Worm (Caenorhabditis elegans) whole organism, L1 larva: ENCODE data around the gene T09A5.14.

Source experiments
- C04F5.9 ChIP-seq: sonication (generic microtip); optimal IDR thresholded peaks from 2 replicates; lab custom pipeline; 2016; ENCODE audit warnings: missing genetic modification characterization, missing compliant biosample characterization
- C16A3.4 ChIP-seq: fragments of 150-350 bp; optimal IDR thresholded peaks from 2 replicates; lab custom pipeline; 2014; ENCODE audit warnings: missing biosample characterization, missing genetic modification characterization
- Y116A8C.19 ChIP-seq: sonication (generic microtip); optimal IDR thresholded peaks from 2 replicates; lab custom pipeline; 2016; ENCODE audit warnings: missing compliant biosample characterization, missing genetic modification characterization, borderline replicate concordance
- aly-2 ChIP-seq: fragments of 150-350 bp; optimal IDR thresholded peaks from 2 replicates; lab custom pipeline; 2014; ENCODE audit warnings: missing biosample characterization, missing genetic modification characterization
- ama-1 ChIP-seq: fragments of 150-350 bp; optimal IDR thresholded peaks from 2 replicates; lab custom pipeline; 2014
- blmp-1 ChIP-seq: fragments of 150-350 bp; optimal IDR thresholded peaks from 2 replicates; lab custom pipeline; 2014; ENCODE audit warnings: missing biosample characterization, missing genetic modification characterization
- ceh-8 ChIP-seq: fragments of 200-800 bp; sonication (Bioruptor generic); optimal IDR thresholded peaks from 2 replicates; lab custom pipeline; 2018; ENCODE audit warnings: mild to moderate bottlenecking, missing genetic modification characterization, moderate library complexity, missing compliant biosample characterization
- ceh-90 ChIP-seq: sonication (generic microtip); optimal IDR thresholded peaks from 2 replicates; lab custom pipeline; 2016; ENCODE audit warnings: missing genetic modification characterization, missing compliant biosample characterization
- dpl-1 ChIP-seq, 3 experiments: fragments of 150-350 bp in 2 of 3; sonication (generic microtip) in 1 of 3; optimal IDR thresholded peaks; 2 replicates each; lab custom pipeline; 2014 to 2017; ENCODE audit warnings: missing biosample characterization in 3 of 3, missing genetic modification characterization in 3 of 3, missing genetic modification reagents in 3 of 3
- dsc-1 ChIP-seq: sonication (generic microtip); optimal IDR thresholded peaks from 2 replicates; lab custom pipeline; 2016; ENCODE audit warnings: mild to moderate bottlenecking, missing genetic modification characterization, missing compliant biosample characterization
- efl-1 ChIP-seq, 4 experiments: fragments of 150-350 bp; optimal IDR thresholded peaks in 3 of 4; peaks in 1 of 4; 1 replicate in 1 of 4; 2 replicates in 3 of 4; lab custom pipeline; 2014; ENCODE audit warnings: missing biosample characterization in 2 of 4, missing genetic modification characterization in 2 of 4, missing genetic modification reagents in 2 of 4
- egl-13 ChIP-seq: sonication (generic microtip); optimal IDR thresholded peaks from 2 replicates; lab custom pipeline; 2016; ENCODE audit warnings: missing genotype, missing genetic modification reagents, missing genetic modification characterization, missing compliant biosample characterization
- egl-27 ChIP-seq, 2 experiments: fragments of 150-350 bp in 1 of 2; sonication (generic microtip); optimal IDR thresholded peaks; 3 replicates each; lab custom pipeline; 2017 to 2018; ENCODE audit warnings: missing biosample characterization in 2 of 2, missing genetic modification characterization in 2 of 2, missing genetic modification reagents in 2 of 2
- elt-2 ChIP-seq: sonication (generic microtip); optimal IDR thresholded peaks from 2 replicates; lab custom pipeline; 2016; ENCODE audit warnings: missing genetic modification characterization, mild to moderate bottlenecking, inconsistent platforms, missing compliant biosample characterization, missing genetic modification reagents
- elt-3 ChIP-seq, 6 experiments: fragments of 150-350 bp in 1 of 6; sonication (generic microtip); optimal IDR thresholded peaks; 2 replicates each; lab custom pipeline; 2017 to 2018; ENCODE audit warnings: missing biosample characterization in 6 of 6, missing genetic modification characterization in 6 of 6, inconsistent platforms in 1 of 6
- fkh-10 ChIP-seq: sonication (generic microtip); optimal IDR thresholded peaks from 2 replicates; lab custom pipeline; 2017; ENCODE audit warnings: missing biosample characterization, missing genetic modification reagents, missing genetic modification characterization
- fkh-4 ChIP-seq: sonication (generic microtip); optimal IDR thresholded peaks from 2 replicates; lab custom pipeline; 2016; ENCODE audit warnings: missing compliant biosample characterization, missing genetic modification characterization, borderline replicate concordance
- fkh-8 ChIP-seq: sonication (generic microtip); optimal IDR thresholded peaks from 2 replicates; lab custom pipeline; 2016; ENCODE audit warnings: mild to moderate bottlenecking, missing genetic modification characterization, missing compliant biosample characterization
- fos-1 ChIP-seq: fragments of 150-350 bp; optimal IDR thresholded peaks from 2 replicates; lab custom pipeline; 2014; ENCODE audit warnings: missing biosample characterization, missing genetic modification characterization
- hlh-4 ChIP-seq: sonication (generic microtip); optimal IDR thresholded peaks from 2 replicates; lab custom pipeline; 2016; ENCODE audit warnings: mild to moderate bottlenecking, missing genetic modification characterization, missing compliant biosample characterization
- hpl-2 ChIP-seq: fragments of 150-350 bp; optimal IDR thresholded peaks from 2 replicates; lab custom pipeline; 2014; ENCODE audit warnings: missing biosample characterization, missing genetic modification reagents, missing genetic modification characterization
- irx-1 ChIP-seq: sonication (generic microtip); optimal IDR thresholded peaks from 2 replicates; lab custom pipeline; 2016; ENCODE audit warnings: missing genetic modification characterization, missing compliant biosample characterization
- jun-1 ChIP-seq: fragments of 150-350 bp; optimal IDR thresholded peaks from 2 replicates; lab custom pipeline; 2014; ENCODE audit warnings: missing biosample characterization, missing genetic modification reagents, missing genetic modification characterization
- lin-14 ChIP-seq: fragments of 200-800 bp; sonication (Bioruptor generic); optimal IDR thresholded peaks from 2 replicates; lab custom pipeline; 2018; ENCODE audit warnings: mild to moderate bottlenecking, missing genetic modification characterization, moderate library complexity, missing compliant biosample characterization
- lin-15B ChIP-seq: fragments of 150-350 bp; sonication (generic microtip); optimal IDR thresholded peaks from 3 replicates; lab custom pipeline; 2014; ENCODE audit warnings: missing biosample characterization, missing genetic modification characterization
- lin-39 ChIP-seq: fragments of 150-350 bp; optimal IDR thresholded peaks from 2 replicates; lab custom pipeline; 2014; ENCODE audit warnings: missing biosample characterization, missing genetic modification reagents, missing genetic modification characterization
- lsy-2 ChIP-seq, 2 experiments: fragments of 150-350 bp; optimal IDR thresholded peaks; 2 replicates each; lab custom pipeline; 2014; ENCODE audit warnings: missing biosample characterization in 2 of 2, missing genetic modification characterization in 2 of 2
- mab-9 ChIP-seq: fragments of 200-800 bp; sonication (Bioruptor generic); IDR thresholded peaks from 2 replicates; pipeline ENCODE4 v1.3.6; 2022; ENCODE audit warnings: missing genetic modification reagents, missing genetic modification characterization, missing compliant biosample characterization
- mef-2 ChIP-seq: fragments of 150-350 bp; optimal IDR thresholded peaks from 2 replicates; lab custom pipeline; 2014; ENCODE audit warnings: missing biosample characterization, missing genetic modification characterization
- mep-1 ChIP-seq: fragments of 150-350 bp; optimal IDR thresholded peaks from 2 replicates; lab custom pipeline; 2014; ENCODE audit warnings: missing biosample characterization, missing genetic modification characterization
- nhr-12 ChIP-seq: sonication (generic microtip); optimal IDR thresholded peaks from 2 replicates; lab custom pipeline; 2017; ENCODE audit warnings: missing biosample characterization, missing genetic modification characterization
- nhr-19 ChIP-seq: fragments of 200-800 bp; sonication (Bioruptor generic); conservative IDR thresholded peaks from 2 replicates; pipeline ENCODE4 v1.3.6; 2022; ENCODE audit warnings: missing genetic modification characterization, missing compliant biosample characterization
- nhr-28 ChIP-seq: fragments of 150-350 bp; optimal IDR thresholded peaks from 2 replicates; lab custom pipeline; 2014; ENCODE audit warnings: missing biosample characterization, missing genetic modification characterization
- nhr-76 ChIP-seq: sonication (generic microtip); optimal IDR thresholded peaks from 2 replicates; lab custom pipeline; 2017; ENCODE audit warnings: missing biosample characterization, missing genetic modification characterization
- pag-3 ChIP-seq: sonication (generic microtip); optimal IDR thresholded peaks from 2 replicates; lab custom pipeline; 2017; ENCODE audit warnings: missing genetic modification characterization, mild to moderate bottlenecking, missing compliant biosample characterization, antibody characterized with exemption, borderline replicate concordance; ENCODE audit not compliant: insufficient read depth
- pax-3 ChIP-seq: fragments of 200-800 bp; sonication (Bioruptor generic); optimal IDR thresholded peaks from 2 replicates; lab custom pipeline; 2018; ENCODE audit warnings: mild to moderate bottlenecking, missing genetic modification characterization, moderate library complexity, missing compliant biosample characterization
- pqm-1 ChIP-seq: sonication (generic microtip); optimal IDR thresholded peaks from 3 replicates; lab custom pipeline; 2017; ENCODE audit warnings: missing biosample characterization, missing genetic modification characterization
- rnt-1 ChIP-seq: sonication (generic microtip); optimal IDR thresholded peaks from 2 replicates; lab custom pipeline; 2016; ENCODE audit warnings: mild to moderate bottlenecking, missing genetic modification characterization, moderate library complexity, missing compliant biosample characterization
- skn-1 ChIP-seq: fragments of 150-350 bp; optimal IDR thresholded peaks from 2 replicates; lab custom pipeline; 2014; ENCODE audit warnings: missing biosample characterization, missing genetic modification characterization
- sox-4 ChIP-seq: sonication (generic microtip); optimal IDR thresholded peaks from 2 replicates; lab custom pipeline; 2016; ENCODE audit warnings: missing genetic modification characterization, missing compliant biosample characterization
- tlp-1 ChIP-seq: fragments of 150-350 bp; optimal IDR thresholded peaks from 2 replicates; lab custom pipeline; 2014; ENCODE audit warnings: missing biosample characterization, missing genetic modification characterization
- unc-86 ChIP-seq: sonication (generic microtip); optimal IDR thresholded peaks from 2 replicates; lab custom pipeline; 2016; ENCODE audit warnings: missing genetic modification characterization, missing compliant biosample characterization
- vab-15 ChIP-seq: sonication (generic microtip); optimal IDR thresholded peaks from 2 replicates; lab custom pipeline; 2017; ENCODE audit warnings: missing genotype, mild to moderate bottlenecking, missing genetic modification characterization, missing compliant biosample characterization
- xbp-1 ChIP-seq: sonication (generic microtip); optimal IDR thresholded peaks from 2 replicates; lab custom pipeline; 2016; ENCODE audit warnings: missing genetic modification characterization, missing compliant biosample characterization
- ztf-11 ChIP-seq, 2 experiments: sonication (generic microtip); optimal IDR thresholded peaks; 2 replicates each; lab custom pipeline; 2016 to 2017; ENCODE audit warnings: missing genetic modification characterization in 2 of 2, missing biosample characterization in 1 of 2, missing compliant biosample characterization in 1 of 2
- ztf-4 ChIP-seq: fragments of 150-350 bp; optimal IDR thresholded peaks from 2 replicates; lab custom pipeline; 2014; ENCODE audit warnings: missing biosample characterization, missing genetic modification characterization

Gene T09A5.14

ce11 chrII:7864892-7865291, 32.7 kb downstream of the T09A5.14 start:
- TF ChIP-seq rnt-1 (tag; lab: Kevin White, UChicago) (no peak), efl-1 (optimal IDR thresholded peaks at IDR 0.05; lab: Kevin White, UChicago) (no peak), efl-1 (GFP tag; optimal IDR thresholded peaks at IDR 0.05 in 1 of 2; lab: Kevin White, UChicago) (peak in 1 of 2 experiments; percentile 62)
- TF ChIP-seq, all 84 proteins: peak for 1

ce11 chrII:7866081-7866480, 33.9 kb downstream of the T09A5.14 start:
- TF ChIP-seq fos-1 (tag; lab: Kevin White, UChicago) (no peak), Y116A8C.19 (tag; lab: Kevin White, UChicago) (no peak), ztf-11 (tag; optimal IDR thresholded peaks at IDR 0.05; lab: Kevin White, UChicago) (no peak)
- TF ChIP-seq, all 84 proteins: peak for 0

- TF ChIP-seq hpl-2 (GFP tag; lab: Kevin White, UChicago) (no peak), unc-86 (tag; lab: Kevin White, UChicago) (no peak), egl-13 (tag; lab: Kevin White, UChicago) (no peak), skn-1 (tag; lab: Kevin White, UChicago) (no peak)
Measured at ce11 chrII:7870062-7870461, 37.9 kb downstream of the T09A5.14 start, which contains the start of gene ztf-17. Gene ztf-17 (minus strand): TSS chrII:7870162.

ce11 chrII:7870632-7871031, 38.5 kb downstream of the T09A5.14 start:
- TF ChIP-seq fkh-8 (tag; lab: Kevin White, UChicago) (peak; percentile 35), hpl-2 (GFP tag; lab: Kevin White, UChicago) (no peak), hlh-4 (tag; lab: Kevin White, UChicago) (no peak), dpl-1 (GFP tag; optimal IDR thresholded peaks at IDR 0.05; lab: Kevin White, UChicago) (peak; percentile 19 to 68 (median 59)), aly-2 (tag; lab: Kevin White, UChicago) (no peak), skn-1 (tag; lab: Kevin White, UChicago) (peak; percentile 10), pqm-1 (no peak), C04F5.9 (tag; lab: Kevin White, UChicago) (no peak), pax-3 (tag; lab: Kevin White, UChicago) (no peak), vab-15 (tag; lab: Kevin White, UChicago) (peak; percentile 16), lsy-2 (tag; optimal IDR thresholded peaks at IDR 0.05; lab: Kevin White, UChicago) (peak; percentile 90 to 98), ztf-4 (tag; lab: Kevin White, UChicago) (no peak), C16A3.4 (tag; lab: Kevin White, UChicago) (peak; percentile 76), nhr-28 (no peak), xbp-1 (tag; lab: Kevin White, UChicago) (peak; percentile 35), fkh-10 (GFP tag; lab: Kevin White, UChicago) (no peak), egl-27 (tag; optimal IDR thresholded peaks at IDR 0.05; lab: Kevin White, UChicago) (no peak), mef-2 (no peak), lin-14 (GFP tag; lab: Kevin White, UChicago) (no peak), nhr-19 (GFP tag; lab: Robert Waterston, UW) (peak; percentile 18; the same call in 1 of the 2 replicates), lin-15B (tag; lab: Kevin White, UChicago) (peak; percentile 44), nhr-12 (tag; lab: Kevin White, UChicago) (no peak), blmp-1 (tag; lab: Kevin White, UChicago) (peak; percentile 54), jun-1 (tag; lab: Kevin White, UChicago) (no peak), nhr-76 (tag; lab: Kevin White, UChicago) (no peak), pag-3 (tag; lab: Kevin White, UChicago) (peak; percentile 87), ama-1 (lab: Kevin White, UChicago) (no peak), dsc-1 (tag; lab: Kevin White, UChicago) (no peak), elt-3 (tag; optimal IDR thresholded peaks at IDR 0.05; lab: Kevin White, UChicago) (no peak), lin-39 (tag; lab: Kevin White, UChicago) (no peak), irx-1 (tag; lab: Kevin White, UChicago) (no peak), fkh-4 (no peak), elt-2 (tag; lab: Kevin White, UChicago) (no peak), ceh-90 (tag; lab: Kevin White, UChicago) (no peak), ztf-11 (tag; optimal IDR thresholded peaks at IDR 0.05; lab: Kevin White, UChicago) (no peak), tlp-1 (tag; lab: Kevin White, UChicago) (no peak), sox-4 (tag; lab: Kevin White, UChicago) (no peak), ceh-8 (no peak), mep-1 (tag; lab: Kevin White, UChicago) (peak; percentile 47), mab-9 (GFP tag; lab: Robert Waterston, UW) (no peak)
